Fruit fly (Drosophila melanogaster) whole organism: Measurements from ENCODE around the gene MTF-1.
A peak's percentile ranks its signal among the peaks of the same experiment; 100 is the strongest.

Source experiments
- CG8478 ChIP-seq: fragments of >200 bp; optimal IDR thresholded peaks from 2 replicates; lab custom pipeline; 2018; ENCODE audit warnings: inconsistent platforms
- Dll ChIP-seq: fragments of >200 bp; optimal IDR thresholded peaks from 2 replicates; lab custom pipeline; 2017
- EcR ChIP-seq, 2 experiments: fragments of >200 bp; optimal IDR thresholded peaks; 2 replicates each; lab custom pipeline; 2017; ENCODE audit warnings: missing biosample characterization in 2 of 2, missing genetic modification characterization in 2 of 2, missing genetic modification reagents in 2 of 2
- pan ChIP-seq: fragments of >200 bp; optimal IDR thresholded peaks from 2 replicates; lab custom pipeline; 2017
- psq ChIP-seq: fragments of >200 bp; optimal IDR thresholded peaks from 2 replicates; lab custom pipeline; 2017
- usp ChIP-seq: fragments of >200 bp; optimal IDR thresholded peaks from 2 replicates; lab custom pipeline; 2017; ENCODE audit warnings: missing biosample characterization, missing genetic modification characterization, mixed read lengths

The MTF-1 gene

dm6 chr3L:9429665-9430607, at the start of gene MTF-1, which contains the start of gene RpS17:
Gene MTF-1, plus strand, starts transcription at chr3L:9430312.
Gene RpS17, minus strand, starts transcription at chr3L:9429821.
- no peak for TF ChIP-seq CG8478 (lab: Kevin White, UChicago)
- no peak for TF ChIP-seq Dll (lab: Kevin White, UChicago)
- no peak for TF ChIP-seq EcR (GFP tag; optimal IDR thresholded peaks at IDR 0.05; lab: Kevin White, UChicago)
- TF ChIP-seq pan: no peak
- TF ChIP-seq psq: no peak
- TF ChIP-seq usp (GFP tag; lab: Kevin White, UChicago): no peak

DNA sequence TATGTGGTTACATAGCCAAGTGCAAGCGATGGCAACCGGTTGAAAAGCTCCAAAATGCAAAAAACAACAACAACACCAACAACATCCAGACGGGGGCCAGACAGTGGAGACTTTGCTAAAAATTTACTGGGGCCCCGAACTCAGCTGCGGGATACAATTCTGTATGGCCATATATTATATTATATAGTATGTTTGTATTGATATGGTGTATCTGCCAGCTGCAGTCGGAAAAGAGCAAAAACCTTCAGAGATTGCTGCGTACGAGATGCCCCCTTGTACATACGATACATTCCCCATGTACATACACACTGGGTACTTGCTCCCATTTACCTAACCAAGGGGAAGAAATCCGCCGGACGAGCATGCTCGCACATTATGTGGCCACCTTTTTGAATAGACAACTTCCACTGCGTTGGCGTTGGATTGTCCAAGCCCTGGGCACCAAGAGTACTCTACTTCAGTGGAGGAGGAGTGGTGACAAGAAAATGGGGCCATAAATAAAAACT, 49.7 kb upstream of the MTF-1 start:
- TF ChIP-seq pan: no peak
- no peak for TF ChIP-seq EcR (GFP tag; optimal IDR thresholded peaks at IDR 0.05; lab: Kevin White, UChicago)
- no peak for TF ChIP-seq Dll (lab: Kevin White, UChicago)
- no peak for TF ChIP-seq psq
- no peak for TF ChIP-seq usp (GFP tag; lab: Kevin White, UChicago)
- no peak for TF ChIP-seq CG8478 (lab: Kevin White, UChicago)

- TF ChIP-seq EcR (GFP tag; optimal IDR thresholded peaks at IDR 0.05; lab: Kevin White, UChicago) (peak in 1 of 2 experiments; percentile 48), pan (no peak), usp (GFP tag; lab: Kevin White, UChicago) (no peak), Dll (lab: Kevin White, UChicago) (peak; percentile 18), CG8478 (lab: Kevin White, UChicago) (no peak), psq (no peak)
These were observed 48.5 kb upstream of the MTF-1 start, which contains the start of gene Hsp23 for dm6 chr3L:9381602-9382001. Gene Hsp23, plus strand, starts transcription at chr3L:9381882.

dm6 chr3L:9383345-9384075, 46.6 kb upstream of the MTF-1 start, which contains the start of gene Hsp27:
Gene Hsp27, plus strand, starts transcription at chr3L:9384063.
- TF ChIP-seq pan (no peak), EcR (GFP tag; optimal IDR thresholded peaks at IDR 0.05; lab: Kevin White, UChicago) (peak in 1 of 2 experiments; percentile 76), CG8478 (lab: Kevin White, UChicago) (peak; percentile 42), Dll (lab: Kevin White, UChicago) (no peak), usp (GFP tag; lab: Kevin White, UChicago) (no peak), psq (no peak)

DNA sequence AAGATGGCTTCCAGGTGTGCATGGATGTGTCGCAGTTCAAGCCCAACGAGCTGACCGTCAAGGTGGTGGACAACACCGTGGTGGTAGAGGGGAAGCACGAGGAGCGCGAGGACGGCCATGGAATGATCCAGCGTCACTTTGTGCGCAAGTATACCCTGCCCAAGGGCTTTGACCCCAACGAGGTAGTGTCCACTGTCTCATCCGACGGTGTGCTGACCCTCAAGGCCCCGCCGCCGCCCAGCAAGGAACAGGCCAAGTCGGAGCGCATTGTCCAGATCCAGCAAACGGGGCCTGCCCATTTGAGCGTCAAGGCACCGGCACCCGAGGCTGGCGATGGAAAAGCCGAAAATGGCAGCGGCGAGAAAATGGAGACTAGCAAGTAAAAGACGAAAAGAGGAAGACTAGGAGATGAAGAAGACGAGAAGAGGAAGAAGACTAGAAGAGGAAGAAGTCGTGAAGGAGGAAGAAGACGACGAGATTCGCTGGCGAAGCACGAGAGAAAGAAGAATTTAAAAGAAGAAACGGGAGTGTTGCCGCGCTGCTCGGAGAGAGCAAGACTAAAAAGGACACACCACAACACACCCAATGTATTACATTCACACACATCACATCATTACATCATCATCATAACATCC, 45.5 kb upstream of the MTF-1 start:
- TF ChIP-seq EcR (GFP tag; optimal IDR thresholded peaks at IDR 0.05; lab: Kevin White, UChicago) (peak in 1 of 2 experiments; percentile 17), pan (no peak)

- TF ChIP-seq CG8478 (lab: Kevin White, UChicago): no peak
- no peak for TF ChIP-seq EcR (GFP tag; optimal IDR thresholded peaks at IDR 0.05; lab: Kevin White, UChicago)
- no peak for TF ChIP-seq Dll (lab: Kevin White, UChicago)
- TF ChIP-seq pan: no peak
- TF ChIP-seq psq: no peak
- no peak for TF ChIP-seq usp (GFP tag; lab: Kevin White, UChicago)
These were observed 38.7 kb upstream of the MTF-1 start for dm6 chr3L:9391340-9391980.

DNA sequence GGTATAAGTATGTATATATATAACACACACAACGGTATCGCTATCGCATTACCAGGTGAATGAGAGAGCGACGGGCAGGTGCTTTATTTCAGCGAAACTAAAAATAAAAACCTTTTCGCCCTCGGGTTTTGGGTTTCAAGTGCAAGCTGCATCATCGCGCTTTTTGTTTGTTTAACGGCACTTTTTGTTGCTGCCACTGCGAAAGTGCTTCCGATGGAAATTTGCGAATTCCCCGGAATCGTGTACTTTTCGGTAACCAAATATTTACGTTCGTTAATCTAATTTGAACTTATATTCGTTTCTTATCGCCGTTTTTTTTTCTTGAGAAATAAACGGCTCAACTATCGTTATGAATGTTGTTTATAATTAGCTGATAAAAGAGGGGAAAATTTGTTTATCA, 34.1 kb upstream of the MTF-1 start:
- TF ChIP-seq CG8478 (lab: Kevin White, UChicago) (no peak), psq (no peak), EcR (GFP tag; optimal IDR thresholded peaks at IDR 0.05; lab: Kevin White, UChicago) (no peak), Dll (lab: Kevin White, UChicago) (no peak), usp (GFP tag; lab: Kevin White, UChicago) (no peak), pan (no peak)

DNA sequence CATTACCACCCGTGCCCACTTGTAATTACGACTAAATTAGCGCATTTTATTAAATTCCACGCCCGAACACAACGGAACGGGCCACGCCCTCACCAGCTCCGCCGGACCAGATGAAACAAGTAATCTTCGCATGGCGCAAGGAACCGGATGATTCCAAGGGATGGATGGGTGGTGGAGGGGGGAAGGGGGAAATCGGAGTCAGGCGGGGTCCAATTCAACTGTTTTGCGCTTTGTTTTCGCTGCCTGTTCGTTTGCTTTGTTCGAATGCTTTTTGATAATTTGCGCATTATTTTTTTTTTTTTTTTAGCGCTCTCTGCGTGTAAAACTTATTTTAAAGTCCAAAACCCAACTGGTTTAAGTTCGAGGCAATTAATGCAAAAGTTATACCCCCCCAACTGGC, 33.4 kb upstream of the MTF-1 start:
- TF ChIP-seq CG8478 (lab: Kevin White, UChicago) (no peak), usp (GFP tag; lab: Kevin White, UChicago) (no peak)

DNA sequence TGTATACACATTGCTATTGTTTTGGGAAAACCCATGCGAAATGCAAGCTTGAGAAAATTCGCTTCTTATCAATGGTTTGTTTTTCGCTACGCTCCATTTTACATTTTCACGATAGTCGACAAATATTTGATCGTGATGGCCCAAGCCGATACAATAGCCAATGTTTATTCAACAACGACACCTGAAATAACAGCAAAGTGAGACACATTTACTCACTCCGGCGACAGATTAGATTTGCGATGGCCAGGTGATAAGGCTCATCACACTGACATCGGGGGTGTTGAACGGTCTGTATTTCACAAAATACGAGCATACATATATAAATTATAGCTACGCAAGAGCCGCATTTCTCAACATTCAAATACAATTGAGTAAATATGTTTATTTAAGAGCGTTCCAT, 33.0 kb upstream of the MTF-1 start:
- TF ChIP-seq EcR (GFP tag; optimal IDR thresholded peaks at IDR 0.05; lab: Kevin White, UChicago) (no peak), Dll (lab: Kevin White, UChicago) (no peak), usp (GFP tag; lab: Kevin White, UChicago) (no peak), CG8478 (lab: Kevin White, UChicago) (no peak), pan (no peak), psq (no peak)

- TF ChIP-seq CG8478 (lab: Kevin White, UChicago) (no peak), EcR (GFP tag; optimal IDR thresholded peaks at IDR 0.05; lab: Kevin White, UChicago) (no peak), Dll (lab: Kevin White, UChicago) (no peak)
These were observed 32.1 kb upstream of the MTF-1 start for dm6 chr3L:9398028-9398427.

DNA sequence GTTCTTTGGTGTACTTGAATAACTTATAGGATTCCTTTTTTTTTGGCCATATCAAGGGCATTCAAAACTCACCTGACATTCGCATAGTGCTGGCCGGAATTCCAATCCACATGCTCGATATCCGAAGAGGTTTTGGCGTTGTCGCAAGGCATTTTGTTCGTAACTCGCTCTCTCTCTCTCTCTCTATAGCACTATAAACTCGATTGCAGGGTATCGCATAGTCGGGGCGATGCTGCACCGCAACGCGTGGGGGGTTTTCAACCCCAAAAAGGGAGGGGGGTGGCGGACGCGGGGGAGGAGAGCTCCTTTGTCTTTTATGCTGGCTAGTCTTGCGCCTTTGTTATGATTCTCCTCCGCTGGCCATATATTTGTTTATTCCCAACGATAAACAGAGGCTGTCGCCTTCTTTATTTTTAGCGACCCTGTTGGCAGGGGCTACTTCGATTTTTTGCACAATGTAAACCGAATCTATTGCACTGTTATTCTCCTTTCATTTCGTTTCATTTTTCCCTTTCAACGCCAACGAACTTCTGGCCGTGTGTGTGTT, 31.6 kb upstream of the MTF-1 start:
- TF ChIP-seq usp (GFP tag; lab: Kevin White, UChicago) (no peak), EcR (GFP tag; optimal IDR thresholded peaks at IDR 0.05; lab: Kevin White, UChicago) (peak in 1 of 2 experiments; percentile 56)
